Worm (Caenorhabditis elegans): ENCODE data around the gene cyp-13A10.

The cyp-13A10 gene

DNA sequence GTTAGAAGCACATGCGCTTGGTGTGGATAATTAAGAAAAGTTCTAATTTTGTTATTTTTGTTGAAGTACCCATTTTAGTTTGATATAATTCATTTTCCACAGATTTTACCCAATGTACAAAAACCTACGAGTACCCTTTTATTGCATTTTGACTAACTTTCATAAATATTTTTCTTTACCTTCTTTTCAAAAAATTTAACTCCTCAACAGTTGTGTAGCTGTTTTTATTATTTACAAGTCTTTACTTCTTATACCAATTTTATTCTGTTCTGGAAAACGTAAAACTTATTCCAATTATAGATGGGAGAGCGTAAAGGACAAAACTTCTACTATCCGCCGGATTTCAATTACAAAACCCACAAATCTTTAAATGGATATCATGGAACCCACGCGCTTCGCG, 13.5 kb downstream of the cyp-13A10 start, which contains the start of gene ZK1307.9:
TSS of gene ZK1307.9 (plus strand) at position 301 of the 400 bp plus-strand sequence.
- TF ChIP-seq klf-2 (GFP tag; conservative IDR thresholded peaks at IDR 0.05) (no peak), ztf-23 (GFP tag; IDR thresholded peaks at IDR 0.05) (no peak), ztf-29 (GFP tag; IDR thresholded peaks at IDR 0.05) (no peak), med-1 (GFP tag; optimal IDR thresholded peaks at IDR 0.05; ENCODE audit: insufficient read depth) (no peak), cog-1 (tag; optimal IDR thresholded peaks at IDR 0.05) (no peak), flt-1 (GFP tag; IDR thresholded peaks at IDR 0.05) (no peak), tab-1 (GFP tag; IDR thresholded peaks at IDR 0.05) (no peak), ref-1 (GFP tag; conservative IDR thresholded peaks at IDR 0.05) (no peak), T22C8.4 (GFP tag; IDR thresholded peaks at IDR 0.05) (no peak)

DNA sequence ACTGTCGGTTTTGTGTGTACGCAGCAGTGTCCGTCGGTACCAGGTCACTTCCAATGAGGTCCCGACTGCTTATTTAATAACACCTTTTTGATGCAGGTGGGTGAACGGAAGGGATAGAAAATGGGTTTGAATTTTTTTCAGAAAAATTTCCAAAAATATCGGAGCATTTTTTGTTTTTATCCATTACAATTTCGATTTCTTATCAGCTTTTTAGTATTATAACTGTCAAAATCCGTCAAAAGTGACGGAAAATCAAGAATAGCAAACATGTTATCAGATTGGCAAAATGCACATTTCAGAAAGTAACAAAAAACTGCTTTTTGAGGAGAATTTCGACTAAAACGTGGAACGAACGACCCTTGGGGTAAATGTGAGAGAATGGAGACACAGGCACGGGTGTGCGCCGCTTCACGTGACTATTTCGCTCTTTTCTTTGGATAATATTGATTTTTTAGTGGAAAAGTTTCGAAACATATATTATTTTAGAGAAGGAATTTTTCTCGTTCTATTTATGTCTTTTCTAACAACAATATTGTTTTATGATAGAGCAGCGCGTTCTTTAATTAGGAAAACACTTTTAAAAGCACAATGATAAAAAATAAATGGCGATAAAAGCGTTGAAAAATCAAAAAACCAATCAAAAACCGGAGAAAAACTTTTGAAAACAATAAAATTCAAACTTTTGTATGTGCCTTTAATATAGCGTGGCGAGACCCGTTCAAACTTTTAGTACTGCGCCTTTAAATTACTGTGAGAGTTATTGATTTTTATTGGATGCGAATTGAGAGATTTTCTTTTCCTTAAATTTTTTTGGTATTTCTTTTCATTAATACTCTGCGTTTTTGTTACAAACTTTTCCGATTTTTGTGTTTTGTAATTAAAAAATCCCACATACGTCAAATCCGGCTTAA, 15.5 kb downstream of the cyp-13A10 start, which contains the start of gene sqv-8:
TSS of gene sqv-8 (plus strand) at position 51 of the 911 bp plus-strand sequence.
- peak; percentile 35; the same call in 1 of the 2 replicates for TF ChIP-seq T22C8.4 (GFP tag; IDR thresholded peaks at IDR 0.05)
- TF ChIP-seq cog-1 (tag; optimal IDR thresholded peaks at IDR 0.05), result no peak
- no peak for TF ChIP-seq ref-1 (GFP tag; conservative IDR thresholded peaks at IDR 0.05)

DNA sequence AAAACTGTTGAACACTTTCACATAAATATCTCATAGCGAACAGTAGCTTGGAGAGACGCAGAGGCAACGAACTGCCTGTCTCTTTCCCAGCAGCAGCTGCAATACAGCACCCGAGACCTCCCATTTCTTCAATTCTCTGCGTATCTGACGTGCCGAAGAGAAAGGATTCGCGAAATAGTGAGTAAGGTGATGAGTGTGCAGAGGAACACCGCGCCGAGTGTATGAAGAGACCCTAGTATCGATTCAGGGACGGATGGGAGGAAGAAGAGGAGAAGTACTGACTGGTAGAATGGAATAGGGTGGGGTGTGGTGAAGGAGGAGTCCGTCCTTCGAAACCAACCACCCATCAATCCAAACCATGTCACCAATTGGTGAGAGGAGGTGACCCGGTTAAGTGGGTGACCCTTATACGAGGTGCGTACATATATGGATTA, 16.5 kb downstream of the cyp-13A10 start:
- TF ChIP-seq tab-1 (GFP tag; IDR thresholded peaks at IDR 0.05) (0 out of 2 replicates have a peak, but pooled peaks have one; percentile 53), flt-1 (GFP tag; IDR thresholded peaks at IDR 0.05) (peak; percentile 67; the same call in 1 of the 2 replicates), klf-2 (GFP tag; conservative IDR thresholded peaks at IDR 0.05) (no peak), T22C8.4 (GFP tag; IDR thresholded peaks at IDR 0.05) (peak; percentile 82), med-1 (GFP tag; optimal IDR thresholded peaks at IDR 0.05; ENCODE audit: insufficient read depth) (no peak), ztf-29 (GFP tag; IDR thresholded peaks at IDR 0.05) (no peak), ztf-23 (GFP tag; IDR thresholded peaks at IDR 0.05) (peak; percentile 62; the same call in 1 of the 2 replicates), cog-1 (tag; optimal IDR thresholded peaks at IDR 0.05) (peak; percentile 65), ref-1 (GFP tag; conservative IDR thresholded peaks at IDR 0.05) (no peak)

DNA sequence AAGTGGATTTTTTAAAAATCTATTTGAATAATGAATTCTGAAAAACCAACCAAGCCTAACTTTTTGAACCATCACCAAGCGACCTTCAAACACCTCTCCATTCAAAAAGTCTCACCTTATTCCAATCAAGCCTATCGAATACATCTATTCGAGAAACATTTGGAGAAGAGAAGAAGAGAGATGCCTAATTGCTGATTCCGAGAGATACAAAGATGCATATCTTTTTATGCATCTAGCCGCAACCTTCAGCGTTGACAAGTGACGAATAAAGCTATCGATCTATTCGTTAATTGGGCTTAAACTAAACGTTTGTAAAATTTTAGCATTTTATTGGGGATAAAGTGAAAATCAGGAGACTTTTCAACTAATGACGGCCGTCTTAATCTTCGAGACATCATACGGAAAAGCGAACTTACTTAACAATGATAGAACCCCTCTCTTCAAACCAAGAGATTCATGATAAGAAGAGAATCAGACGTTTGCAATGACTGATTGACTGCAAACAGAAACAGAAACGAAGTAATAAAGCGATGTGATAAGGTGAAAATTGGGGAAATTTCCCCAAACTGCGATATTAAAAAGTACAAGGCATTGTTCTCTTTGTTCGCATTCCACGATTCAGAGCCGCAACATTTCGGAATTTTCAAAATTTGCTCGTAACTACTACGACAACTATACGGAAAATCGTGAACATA, 17.6 kb downstream of the cyp-13A10 start:
- TF ChIP-seq T22C8.4 (GFP tag; IDR thresholded peaks at IDR 0.05) (no peak), med-1 (GFP tag; optimal IDR thresholded peaks at IDR 0.05; ENCODE audit: insufficient read depth) (no peak), ref-1 (GFP tag; conservative IDR thresholded peaks at IDR 0.05) (no peak), ztf-29 (GFP tag; IDR thresholded peaks at IDR 0.05) (peak; percentile 25; the same call in 1 of the 2 replicates), tab-1 (GFP tag; IDR thresholded peaks at IDR 0.05) (no peak), flt-1 (GFP tag; IDR thresholded peaks at IDR 0.05) (no peak), klf-2 (GFP tag; conservative IDR thresholded peaks at IDR 0.05) (no peak), ztf-23 (GFP tag; IDR thresholded peaks at IDR 0.05) (no peak), cog-1 (tag; optimal IDR thresholded peaks at IDR 0.05) (no peak)

DNA sequence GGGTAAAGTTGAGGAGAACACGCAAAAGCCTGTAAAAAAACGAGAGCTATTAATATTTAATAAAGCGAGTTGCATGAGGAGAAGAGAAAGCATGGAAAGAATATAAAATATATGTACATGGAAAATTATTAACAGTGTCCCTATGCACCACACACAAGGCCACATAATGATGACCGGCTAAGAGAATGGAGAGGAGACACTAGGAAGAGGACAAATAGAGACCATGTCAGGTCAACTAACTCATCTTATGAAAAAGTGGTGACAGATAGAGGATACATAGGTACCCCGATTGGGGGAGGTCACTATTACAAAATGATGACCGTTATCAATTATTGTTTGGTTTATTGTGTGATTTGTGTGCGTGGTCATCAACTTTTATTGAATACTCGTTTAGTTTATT, 18.2 kb downstream of the cyp-13A10 start, which contains the start of gene fzr-1:
TSS of gene fzr-1 (minus strand) at position 29 of the 400 bp plus-strand sequence.
- TF ChIP-seq flt-1 (GFP tag; IDR thresholded peaks at IDR 0.05) (no peak), med-1 (GFP tag; optimal IDR thresholded peaks at IDR 0.05; ENCODE audit: insufficient read depth) (no peak), ref-1 (GFP tag; conservative IDR thresholded peaks at IDR 0.05) (no peak), klf-2 (GFP tag; conservative IDR thresholded peaks at IDR 0.05) (no peak), ztf-29 (GFP tag; IDR thresholded peaks at IDR 0.05) (no peak), cog-1 (tag; optimal IDR thresholded peaks at IDR 0.05) (no peak), ztf-23 (GFP tag; IDR thresholded peaks at IDR 0.05) (no peak), tab-1 (GFP tag; IDR thresholded peaks at IDR 0.05) (no peak)

DNA sequence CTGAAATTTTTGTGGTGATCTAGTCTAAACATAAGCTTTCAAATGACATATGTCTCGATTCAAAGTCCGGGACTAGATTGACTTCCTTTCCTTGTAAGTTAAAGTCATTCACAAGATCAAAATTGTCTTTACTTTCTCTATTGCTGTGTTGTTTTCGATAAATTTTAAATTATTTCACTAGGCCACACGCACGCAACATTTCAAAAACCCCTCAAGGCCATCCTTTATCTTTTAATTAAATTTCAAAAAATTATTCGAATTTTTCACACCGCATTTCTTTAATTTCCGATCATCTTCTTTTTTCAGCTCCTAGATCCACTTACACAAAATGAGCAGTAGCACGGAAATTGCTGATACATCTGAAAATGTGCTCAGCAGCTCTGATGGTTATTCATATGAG, 26.4 kb downstream of the cyp-13A10 start, which contains the start of gene ZK1307.7:
TSS of gene ZK1307.7 (plus strand) at position 301 of the 400 bp plus-strand sequence.
- TF ChIP-seq ztf-23 (GFP tag; IDR thresholded peaks at IDR 0.05), result no peak
- TF ChIP-seq klf-2 (GFP tag; conservative IDR thresholded peaks at IDR 0.05), result no peak
- TF ChIP-seq flt-1 (GFP tag; IDR thresholded peaks at IDR 0.05), result no peak
- TF ChIP-seq tab-1 (GFP tag; IDR thresholded peaks at IDR 0.05), result no peak
- TF ChIP-seq cog-1 (tag; optimal IDR thresholded peaks at IDR 0.05), result no peak
- TF ChIP-seq med-1 (GFP tag; optimal IDR thresholded peaks at IDR 0.05; ENCODE audit: insufficient read depth), result no peak
- TF ChIP-seq ztf-29 (GFP tag; IDR thresholded peaks at IDR 0.05), result no peak
- no peak for TF ChIP-seq ref-1 (GFP tag; conservative IDR thresholded peaks at IDR 0.05)
- no peak for TF ChIP-seq T22C8.4 (GFP tag; IDR thresholded peaks at IDR 0.05)

DNA sequence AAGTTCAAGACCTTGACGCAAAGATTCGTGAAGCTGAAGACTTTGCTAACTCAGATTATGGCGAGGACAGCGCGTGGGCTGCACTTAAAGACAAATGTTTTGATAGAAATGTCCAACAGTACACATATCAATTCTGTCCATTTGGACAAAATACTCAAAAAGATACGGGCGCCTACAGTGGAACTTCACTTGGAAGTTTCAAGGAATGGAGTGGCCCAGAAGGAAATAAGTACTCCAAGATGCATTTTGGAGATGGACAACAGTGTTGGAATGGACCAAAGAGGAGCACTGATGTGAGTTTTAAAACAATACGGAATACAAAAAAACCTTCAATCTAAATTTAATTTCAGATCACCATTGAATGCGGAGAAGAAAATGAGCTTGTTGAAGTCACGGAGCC, 36.8 kb downstream of the cyp-13A10 start:
- no peak for TF ChIP-seq flt-1 (GFP tag; IDR thresholded peaks at IDR 0.05)
- TF ChIP-seq ref-1 (GFP tag; conservative IDR thresholded peaks at IDR 0.05), result no peak
- TF ChIP-seq ztf-23 (GFP tag; IDR thresholded peaks at IDR 0.05), result no peak
- no peak for TF ChIP-seq klf-2 (GFP tag; conservative IDR thresholded peaks at IDR 0.05)
- no peak for TF ChIP-seq med-1 (GFP tag; optimal IDR thresholded peaks at IDR 0.05; ENCODE audit: insufficient read depth)
- no peak for TF ChIP-seq tab-1 (GFP tag; IDR thresholded peaks at IDR 0.05)
- no peak for TF ChIP-seq cog-1 (tag; optimal IDR thresholded peaks at IDR 0.05)
- no peak for TF ChIP-seq ztf-29 (GFP tag; IDR thresholded peaks at IDR 0.05)
- TF ChIP-seq T22C8.4 (GFP tag; IDR thresholded peaks at IDR 0.05), result no peak

DNA sequence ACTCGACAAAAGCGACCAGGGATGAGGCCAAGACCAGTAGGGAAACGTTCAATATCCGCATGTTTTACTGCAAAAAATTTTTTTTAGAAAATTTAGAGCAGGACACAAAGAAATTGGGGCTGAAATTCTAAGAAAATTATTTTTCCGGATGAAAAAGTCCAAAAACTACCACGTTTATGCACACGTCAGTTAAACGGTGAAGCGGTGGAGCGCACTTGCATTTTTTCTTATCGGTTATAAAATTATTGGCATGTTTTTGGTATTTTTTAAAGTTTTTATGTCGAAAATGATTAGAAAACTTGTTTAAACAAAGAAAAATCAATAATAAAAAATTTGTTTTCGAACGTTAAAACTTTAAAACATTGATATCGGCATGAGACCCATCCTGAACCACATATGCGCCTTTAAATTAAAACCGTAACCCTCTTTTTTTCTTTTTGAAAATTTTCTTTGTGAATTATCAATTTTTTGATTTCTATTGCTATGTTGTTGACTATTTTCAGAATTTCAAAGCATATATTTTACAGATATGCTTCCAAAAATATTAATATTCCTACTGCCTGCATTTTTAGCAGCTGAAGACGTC, 38.5 kb downstream of the cyp-13A10 start, which contains the start of the genes dnj-20 and ZK1307.8:
TSS of gene dnj-20 (minus strand) at position 67 of the 586 bp plus-strand sequence.
TSS of gene ZK1307.8 (plus strand) at position 504 of the 586 bp plus-strand sequence.
- TF ChIP-seq ref-1 (GFP tag; conservative IDR thresholded peaks at IDR 0.05) (no peak), flt-1 (GFP tag; IDR thresholded peaks at IDR 0.05) (no peak), ztf-23 (GFP tag; IDR thresholded peaks at IDR 0.05) (no peak), tab-1 (GFP tag; IDR thresholded peaks at IDR 0.05) (no peak), ztf-29 (GFP tag; IDR thresholded peaks at IDR 0.05) (no peak), klf-2 (GFP tag; conservative IDR thresholded peaks at IDR 0.05) (no peak), T22C8.4 (GFP tag; IDR thresholded peaks at IDR 0.05) (no peak), cog-1 (tag; optimal IDR thresholded peaks at IDR 0.05) (no peak), med-1 (GFP tag; optimal IDR thresholded peaks at IDR 0.05; ENCODE audit: insufficient read depth) (no peak)

Data from whole organism, midembryonic.